Worm (Caenorhabditis elegans): Measurements from ENCODE around the gene F07A11.5.

DNA sequence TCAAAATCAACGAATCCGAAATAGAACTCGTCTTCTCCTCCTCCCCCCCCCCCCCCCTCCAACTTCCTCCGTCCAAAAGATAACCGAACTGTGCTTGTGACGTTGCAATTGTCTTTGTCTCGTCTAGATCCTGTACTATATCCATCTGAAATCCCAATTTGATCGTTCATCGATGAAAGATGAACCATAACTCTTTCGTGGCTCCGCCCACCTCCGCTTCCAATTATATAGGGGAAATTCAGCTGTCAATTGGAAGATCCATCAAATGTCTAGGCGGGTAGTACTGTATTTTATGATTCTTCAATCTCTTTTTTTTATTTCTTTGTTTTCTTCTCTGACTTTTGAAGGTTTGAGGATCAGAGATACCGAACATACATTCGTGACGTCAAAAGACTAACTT is 33.3 kb downstream of the F07A11.5 start:
- TF ChIP-seq F10B5.3 (tag; optimal IDR thresholded peaks at IDR 0.05) (no peak), lir-3 (tag; optimal IDR thresholded peaks at IDR 0.05) (no peak), vab-7 (GFP tag; IDR thresholded peaks at IDR 0.05) (no peak), madf-9 (GFP tag; conservative IDR thresholded peaks at IDR 0.05) (no peak), nhr-6 (tag; optimal IDR thresholded peaks at IDR 0.05) (no peak), skn-1 (tag; optimal IDR thresholded peaks at IDR 0.05) (no peak)

Measured in whole organism, L4 larva.